Worm (Caenorhabditis elegans) whole organism, L4 larva: ENCODE results near the gene saeg-1.

Source experiments
- ceh-82 ChIP-seq: sonication (generic microtip); optimal IDR thresholded peaks from 2 replicates; lab custom pipeline; 2017; ENCODE audit warnings: missing biosample characterization, missing genetic modification characterization
- dpl-1 ChIP-seq: fragments of 150-350 bp; optimal IDR thresholded peaks from 2 replicates; lab custom pipeline; 2014; ENCODE audit warnings: missing biosample characterization, missing genetic modification reagents, missing genetic modification characterization
- nhr-77 ChIP-seq: fragments of 150-350 bp; optimal IDR thresholded peaks from 2 replicates; lab custom pipeline; 2014; ENCODE audit warnings: missing biosample characterization, missing genetic modification characterization
- spr-3 ChIP-seq: fragments of 200-800 bp; sonication (Bioruptor generic); optimal IDR thresholded peaks from 2 replicates; lab custom pipeline; 2018; ENCODE audit warnings: mild to moderate bottlenecking, missing genetic modification characterization, missing compliant biosample characterization
- unc-62 ChIP-seq, 3 experiments: fragments of 150-350 bp in 1 of 3; sonication (generic microtip); optimal IDR thresholded peaks in 2 of 3; peaks in 1 of 3; 1 replicate in 1 of 3; 2 replicates in 2 of 3; lab custom pipeline; 2014 to 2017; ENCODE audit warnings: missing biosample characterization in 3 of 3, missing genetic modification characterization in 3 of 3, missing genetic modification reagents in 3 of 3, missing genotype in 1 of 3

DNA sequence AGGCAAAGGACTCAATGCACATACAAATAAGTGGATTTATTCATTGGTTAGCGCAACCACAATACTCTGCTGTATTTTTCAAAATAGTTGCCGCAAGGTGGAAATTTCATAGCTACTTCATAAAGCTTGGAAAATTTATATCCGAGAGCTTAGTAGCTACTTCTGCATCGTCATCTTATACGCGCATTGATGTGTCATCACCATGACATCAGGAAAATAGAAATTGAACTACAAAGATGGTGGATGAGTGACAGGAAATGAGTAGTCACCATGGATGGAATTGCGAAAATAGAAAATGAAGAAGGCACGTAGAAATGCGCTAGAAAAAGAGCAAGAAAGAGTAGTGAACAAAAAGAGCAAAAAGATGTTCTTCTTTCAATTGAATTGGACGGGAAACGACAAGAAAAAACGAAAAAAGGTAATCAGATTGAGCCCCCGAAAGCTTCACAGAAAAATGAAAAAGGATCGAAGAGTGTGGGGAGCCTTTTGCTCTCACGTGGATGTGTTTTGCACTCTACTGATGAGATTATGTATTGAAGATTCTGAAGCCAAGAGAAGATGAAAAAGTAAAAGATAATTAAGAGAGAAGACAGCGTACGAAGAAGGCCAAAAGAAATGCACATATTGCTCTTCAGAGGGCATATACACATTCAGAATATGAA is 9.6 kb upstream of the saeg-1 start:
- peak in 1 of 2 experiments; percentile 90 for TF ChIP-seq unc-62 (GFP tag; optimal IDR thresholded peaks at IDR 0.05 in 1 of 2; lab: Kevin White, UChicago)
- no peak for TF ChIP-seq unc-62 (tag; optimal IDR thresholded peaks at IDR 0.05; lab: Kevin White, UChicago)
- TF ChIP-seq dpl-1 (GFP tag; lab: Kevin White, UChicago): no peak
- no peak for TF ChIP-seq ceh-82 (tag; lab: Kevin White, UChicago)
- no peak for TF ChIP-seq nhr-77
- TF ChIP-seq spr-3 (GFP tag; lab: Kevin White, UChicago): no peak
